Fruit fly (Drosophila melanogaster): ENCODE results near the gene CG7369.
A peak's percentile ranks its signal among the peaks of the same experiment; 100 is the strongest.

The CG7369 gene

DNA sequence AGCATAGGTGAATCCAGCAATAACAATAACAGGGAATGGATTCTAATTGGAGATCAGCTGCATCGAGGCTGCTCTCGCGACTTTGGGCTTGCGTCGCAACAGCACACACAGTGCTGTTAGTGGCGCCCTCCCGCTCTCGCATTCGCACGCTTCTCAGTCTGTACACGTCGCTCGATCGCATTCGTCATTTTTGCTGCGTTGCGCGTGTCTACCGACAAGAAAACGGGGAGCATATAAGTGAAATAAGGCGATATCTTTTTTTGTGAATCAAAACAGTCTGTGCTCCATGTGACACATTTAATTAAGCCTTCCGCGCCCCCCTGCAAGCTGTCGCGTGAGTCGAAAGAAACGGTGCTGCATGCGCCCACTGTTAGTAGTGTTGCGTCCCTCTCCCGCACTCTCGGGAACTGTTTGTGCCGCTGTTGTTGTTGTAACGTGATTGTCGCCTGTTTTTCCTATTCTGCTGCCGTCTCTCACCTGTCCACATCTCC lies 31.8 kb downstream of the CG7369 start (continued):
- TF ChIP-seq H15 (GFP tag; IDR thresholded peaks at IDR 0.05) (no peak), Dad (GFP tag; optimal IDR thresholded peaks at IDR 0.05) (no peak), CkIIα-i1 (GFP tag; IDR thresholded peaks at IDR 0.05) (no peak), Lhr (GFP tag; optimal IDR thresholded peaks at IDR 0.05) (no peak), CG1603 (tag; optimal IDR thresholded peaks at IDR 0.05) (peak; percentile 33), YL-1 (GFP tag; optimal IDR thresholded peaks at IDR 0.05) (peak; percentile 51), CG13287 (GFP tag; IDR thresholded peaks at IDR 0.05; ENCODE audit: partially characterized antibody) (peak; percentile 19; the same call in 1 of the 2 replicates), stwl (tag; optimal IDR thresholded peaks at IDR 0.05) (peak; percentile 50), Myb (GFP tag; optimal IDR thresholded peaks at IDR 0.05) (no peak), Elba2 (GFP tag; optimal IDR thresholded peaks at IDR 0.05) (peak; percentile 29), CTCF (GFP tag; optimal IDR thresholded peaks at IDR 0.05) (no peak), ewg (GFP tag; optimal IDR thresholded peaks at IDR 0.05) (no peak), Neu2 (GFP tag; optimal IDR thresholded peaks at IDR 0.05; ENCODE audit: borderline replicate concordance) (no peak), nom (GFP tag; optimal IDR thresholded peaks at IDR 0.05) (peak; percentile 44), CG3065 (GFP tag; optimal IDR thresholded peaks at IDR 0.05) (no peak), CG17829 (tag; optimal IDR thresholded peaks at IDR 0.05) (peak; percentile 64), CG4707 (GFP tag; optimal IDR thresholded peaks at IDR 0.05) (no peak), CG9609 (GFP tag; optimal IDR thresholded peaks at IDR 0.05) (no peak), so (GFP tag; IDR thresholded peaks at IDR 0.05) (no peak), CG31441 (GFP tag; IDR thresholded peaks at IDR 0.05) (no peak), seq (GFP tag; IDR thresholded peaks at IDR 0.05) (no peak)

DNA sequence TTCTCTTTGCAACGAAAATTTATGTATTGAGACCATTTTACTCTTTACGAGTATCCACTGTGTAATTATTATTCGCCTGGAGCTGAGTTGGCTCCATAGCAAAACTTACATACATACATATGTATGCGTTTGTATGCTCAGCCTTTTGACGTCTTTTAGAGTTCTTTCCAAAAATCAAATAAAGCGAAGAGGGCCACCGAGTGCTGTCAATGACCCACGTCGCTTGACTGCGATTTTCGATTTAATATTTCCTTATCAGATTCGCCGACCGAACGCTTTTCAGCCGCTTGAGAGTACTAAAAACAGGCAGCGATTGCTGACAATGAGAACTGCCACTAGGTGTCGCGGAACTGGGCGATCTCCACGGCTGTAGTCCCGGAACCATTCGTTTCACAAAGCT lies 32.9 kb downstream of the CG7369 start:
- TF ChIP-seq Lim3 (GFP tag; IDR thresholded peaks at IDR 0.05) (no peak), Rfx (GFP tag; IDR thresholded peaks at IDR 0.05) (no peak), Gsc (GFP tag; IDR thresholded peaks at IDR 0.05) (no peak), sens (GFP tag) (peak; percentile 37), CG10321 (GFP tag; IDR thresholded peaks at IDR 0.05) (no peak)

DNA sequence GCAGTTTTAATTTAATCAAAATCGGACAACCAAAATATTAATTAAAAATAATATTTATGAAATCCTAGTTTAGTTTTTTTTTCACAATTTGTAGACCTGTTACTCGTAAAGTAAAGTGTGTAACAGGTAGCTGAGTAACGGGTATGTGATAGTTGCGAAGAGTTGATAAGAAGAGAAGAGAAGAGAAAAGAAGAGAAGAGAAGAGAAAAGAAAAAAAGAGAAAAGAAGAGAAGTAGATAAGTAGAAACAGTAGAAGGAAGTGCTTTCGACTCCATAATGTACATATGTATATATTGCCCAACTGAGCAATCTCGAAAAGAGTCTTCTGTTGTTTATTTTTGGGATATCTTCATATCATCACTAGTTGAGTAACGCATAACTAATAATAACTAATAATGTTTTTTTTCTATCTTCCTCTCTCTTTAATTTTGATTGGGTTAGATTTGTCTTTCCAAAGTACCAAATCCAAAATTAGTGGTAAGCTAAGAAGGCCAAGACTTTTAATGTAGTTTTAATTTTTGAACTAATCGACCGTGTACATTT lies 46.4 kb downstream of the CG7369 start, which contains the start of gene CG14448:
Gene CG14448, plus strand, starts transcription at position 493 of the 543 bp plus-strand sequence.
- TF ChIP-seq CG18619 (GFP tag; optimal IDR thresholded peaks at IDR 0.05) (no peak), CG3163 (GFP tag; optimal IDR thresholded peaks at IDR 0.05) (peak; percentile 81), Trl (optimal IDR thresholded peaks at IDR 0.05) (peak; percentile 32 to 62), Trl (GFP tag; optimal IDR thresholded peaks at IDR 0.05) (no peak)

DNA sequence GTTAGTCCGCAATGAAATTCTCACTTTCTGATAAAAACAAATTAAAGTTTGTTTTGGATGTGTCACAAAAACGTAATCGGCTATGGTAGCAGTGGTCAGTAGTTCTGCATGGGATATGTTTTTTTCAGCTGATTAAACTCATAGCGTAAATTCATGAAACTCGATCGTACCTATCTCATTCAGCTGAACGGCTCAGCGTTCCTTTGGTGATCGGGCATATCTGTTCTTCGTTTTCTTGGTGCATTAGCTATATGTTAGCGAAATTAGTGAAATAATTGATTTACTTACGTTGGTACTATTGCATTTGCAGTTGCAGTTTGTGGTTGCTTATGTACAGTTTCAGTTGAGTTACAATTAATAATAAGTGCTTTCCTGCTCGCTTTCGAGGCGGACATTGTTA lies 50.0 kb downstream of the CG7369 start:
- TF ChIP-seq ATbp (GFP tag; optimal IDR thresholded peaks at IDR 0.05) (no peak), CG15269 (tag; optimal IDR thresholded peaks at IDR 0.05) (no peak), CG8765 (GFP tag; IDR thresholded peaks at IDR 0.05) (no peak), trh (GFP tag; optimal IDR thresholded peaks at IDR 0.05) (no peak), CG6683 (GFP tag; optimal IDR thresholded peaks at IDR 0.05) (no peak), Poxn (GFP tag; IDR thresholded peaks at IDR 0.05) (no peak), wdn (GFP tag; IDR thresholded peaks at IDR 0.05) (no peak), CG2199 (GFP tag; IDR thresholded peaks at IDR 0.05) (peak; percentile 94), pb (GFP tag; optimal IDR thresholded peaks at IDR 0.05) (no peak)

Measured in whole organism, embryonic.